Worm (Caenorhabditis elegans) whole organism, young adult: ENCODE results near the gene swt-5.

Experiments used
- F22D6.2 ChIP-seq: sonication (generic microtip); optimal IDR thresholded peaks from 2 replicates; lab custom pipeline; 2016; ENCODE audit warnings: mild to moderate bottlenecking, missing genetic modification characterization, missing compliant biosample characterization
- ama-1 ChIP-seq, 3 experiments: fragments of 150-350 bp in 1 of 3; sonication (generic microtip) in 2 of 3; optimal IDR thresholded peaks; 2 replicates each; lab custom pipeline; 2014 to 2018; ENCODE audit warnings: missing biosample characterization in 2 of 3, missing genetic modification characterization in 2 of 3, missing genetic modification reagents in 2 of 3
- hmg-1.2 ChIP-seq: fragments of 200-800 bp; sonication (Bioruptor generic); IDR thresholded peaks from 2 replicates; pipeline ENCODE4 v1.3.6; 2022; ENCODE audit warnings: missing genetic modification reagents, missing genetic modification characterization, missing compliant biosample characterization
- nfya-1 ChIP-seq: sonication (generic microtip); optimal IDR thresholded peaks from 2 replicates; lab custom pipeline; 2017; ENCODE audit warnings: antibody characterized with exemption, missing compliant biosample characterization, missing genetic modification characterization, borderline replicate concordance; ENCODE audit not compliant: insufficient read depth

DNA sequence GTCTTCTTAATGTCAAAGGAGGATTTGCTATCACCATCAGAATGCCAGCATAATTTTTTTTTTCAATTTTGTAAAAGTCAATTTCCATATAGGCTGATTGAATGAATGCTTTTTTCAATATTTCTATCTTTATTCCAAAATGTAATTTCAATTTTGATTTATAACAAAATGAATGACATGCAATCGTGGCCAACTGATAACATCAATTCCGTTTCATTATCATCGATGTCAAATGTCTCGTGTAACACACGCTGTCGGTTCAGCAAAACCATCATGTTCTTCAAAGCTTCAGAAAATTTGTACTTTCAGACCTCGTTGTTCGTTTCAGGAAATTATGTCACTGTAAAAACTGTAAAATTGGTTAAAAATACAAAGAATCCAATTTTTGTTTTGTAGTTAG, 5.7 kb downstream of the swt-5 start:
- TF ChIP-seq F22D6.2 (tag; lab: Kevin White, UChicago), result no peak
- no peak for TF ChIP-seq hmg-1.2 (GFP tag; lab: Robert Waterston, UW)
- no peak for TF ChIP-seq ama-1 (optimal IDR thresholded peaks at IDR 0.05; lab: Kevin White, UChicago)
- no peak for TF ChIP-seq ama-1 (GFP tag; optimal IDR thresholded peaks at IDR 0.05; lab: Kevin White, UChicago)
- no peak for TF ChIP-seq nfya-1 (tag; lab: Kevin White, UChicago)
